Worm (Caenorhabditis elegans) whole organism, L3 larva: Measurements from ENCODE around the gene F45E1.5.

Source experiments
- R02D3.7 ChIP-seq: fragments of 150-350 bp; optimal IDR thresholded peaks from 2 replicates; lab custom pipeline; 2014; ENCODE audit warnings: missing biosample characterization, missing genetic modification characterization
- ceh-9 ChIP-seq: sonication (generic microtip); optimal IDR thresholded peaks from 2 replicates; lab custom pipeline; 2018; ENCODE audit warnings: missing biosample characterization, missing genetic modification characterization
- egl-27 ChIP-seq: sonication (generic microtip); optimal IDR thresholded peaks from 4 replicates; lab custom pipeline; 2017; ENCODE audit warnings: missing biosample characterization, missing genetic modification reagents, missing genetic modification characterization
- elt-1 ChIP-seq: fragments of 150-350 bp; optimal IDR thresholded peaks from 2 replicates; lab custom pipeline; 2014; ENCODE audit warnings: missing biosample characterization, missing genetic modification characterization
- fkh-10 ChIP-seq: sonication (generic microtip); optimal IDR thresholded peaks from 2 replicates; lab custom pipeline; 2017; ENCODE audit warnings: missing biosample characterization, missing genetic modification reagents, missing genetic modification characterization
- jun-1 ChIP-seq: fragments of 150-350 bp; optimal IDR thresholded peaks from 2 replicates; lab custom pipeline; 2014; ENCODE audit warnings: missing biosample characterization, missing genetic modification reagents, missing genetic modification characterization
- lsy-12 ChIP-seq: sonication (generic microtip); optimal IDR thresholded peaks from 2 replicates; lab custom pipeline; 2016; ENCODE audit warnings: mild to moderate bottlenecking, missing genetic modification characterization, missing compliant biosample characterization
- nhr-11 ChIP-seq: fragments of 150-350 bp; optimal IDR thresholded peaks from 2 replicates; lab custom pipeline; 2014; ENCODE audit warnings: missing biosample characterization, missing genetic modification characterization
- pqm-1 ChIP-seq: fragments of 150-350 bp; optimal IDR thresholded peaks from 2 replicates; lab custom pipeline; 2017; ENCODE audit warnings: missing biosample characterization, missing genetic modification characterization, inconsistent platforms
- sea-2 ChIP-seq: fragments of 150-350 bp; sonication (generic microtip); optimal IDR thresholded peaks from 4 replicates; lab custom pipeline; 2014; ENCODE audit warnings: missing biosample characterization, missing genetic modification reagents, missing genetic modification characterization
- skn-1 ChIP-seq: fragments of 150-350 bp; optimal IDR thresholded peaks from 2 replicates; lab custom pipeline; 2014; ENCODE audit warnings: missing biosample characterization, missing genetic modification characterization
- snpc-4 ChIP-seq: fragments of 150-350 bp; optimal IDR thresholded peaks from 2 replicates; lab custom pipeline; 2014; ENCODE audit warnings: missing biosample characterization, missing genetic modification characterization
- unc-39 ChIP-seq: sonication (generic microtip); optimal IDR thresholded peaks from 4 replicates; lab custom pipeline; 2017; ENCODE audit warnings: missing biosample characterization, missing genetic modification characterization
- ztf-11 ChIP-seq: fragments of 150-350 bp; optimal IDR thresholded peaks from 2 replicates; lab custom pipeline; 2014; ENCODE audit warnings: missing biosample characterization, missing genetic modification characterization

DNA sequence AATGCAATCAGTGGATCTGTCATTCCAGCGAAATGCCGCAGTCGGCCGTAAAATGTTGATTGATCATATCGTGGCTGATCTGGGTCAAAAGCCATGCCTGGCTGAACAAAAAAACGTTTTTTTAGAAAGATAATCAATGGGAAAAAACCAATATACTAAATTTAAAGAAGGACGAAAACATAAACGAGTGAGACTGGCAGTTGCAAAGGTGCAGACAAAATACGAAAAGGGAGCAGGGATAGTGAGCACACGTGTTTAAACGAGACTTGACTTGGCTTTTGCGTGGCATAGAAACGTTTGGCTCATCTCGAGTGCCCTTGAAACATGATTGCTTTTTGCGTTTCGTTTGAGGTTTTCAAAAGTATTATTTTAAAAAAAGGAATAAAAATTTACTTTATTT is 18.3 kb upstream of the F45E1.5 start, which contains the start of gene sfxn-2:
- TF ChIP-seq ztf-11 (tag; lab: Kevin White, UChicago) (no peak), snpc-4 (tag; lab: Kevin White, UChicago) (no peak), R02D3.7 (tag; lab: Kevin White, UChicago) (no peak), unc-39 (tag; lab: Kevin White, UChicago) (no peak), pqm-1 (tag; lab: Kevin White, UChicago) (no peak), jun-1 (tag; lab: Kevin White, UChicago) (no peak), fkh-10 (no peak), ceh-9 (tag; lab: Kevin White, UChicago) (no peak), nhr-11 (tag; lab: Kevin White, UChicago) (no peak), egl-27 (tag; lab: Kevin White, UChicago) (no peak), lsy-12 (tag; lab: Kevin White, UChicago) (no peak), sea-2 (no peak), elt-1 (tag; lab: Kevin White, UChicago) (no peak), skn-1 (tag; lab: Kevin White, UChicago) (no peak)
